Worm (Caenorhabditis elegans): ENCODE data around the gene grd-5.

Gene grd-5

ce11 chrV:8651007-8651711, 32.3 kb downstream of the grd-5 start:
- peak; percentile 87 for TF ChIP-seq jun-1 (tag; optimal IDR thresholded peaks at IDR 0.05)
- TF ChIP-seq ceh-9 (tag; optimal IDR thresholded peaks at IDR 0.05): no peak
- TF ChIP-seq elt-2 (tag; optimal IDR thresholded peaks at IDR 0.05): peak; percentile 100
- peak; percentile 33 for TF ChIP-seq lsy-12 (tag; optimal IDR thresholded peaks at IDR 0.05)
- no peak for TF ChIP-seq unc-62 (GFP tag; optimal IDR thresholded peaks at IDR 0.05)
- no peak for TF ChIP-seq sea-2 (GFP tag; optimal IDR thresholded peaks at IDR 0.05)
- TF ChIP-seq skn-1 (tag; optimal IDR thresholded peaks at IDR 0.05): peak; percentile 86
- no peak for TF ChIP-seq nhr-237 (tag; optimal IDR thresholded peaks at IDR 0.05)
- peak; percentile 75 for TF ChIP-seq pha-4 (tag; optimal IDR thresholded peaks at IDR 0.05)
- peak; percentile 100 for TF ChIP-seq pqm-1 (tag; optimal IDR thresholded peaks at IDR 0.05)

- TF ChIP-seq nhr-23 (tag; optimal IDR thresholded peaks at IDR 0.05) (peak; percentile 4), fos-1 (tag; optimal IDR thresholded peaks at IDR 0.05) (no peak), lin-39 (tag; optimal IDR thresholded peaks at IDR 0.05) (peak; percentile 77), ztf-4 (tag; optimal IDR thresholded peaks at IDR 0.05) (no peak), nhr-77 (tag; optimal IDR thresholded peaks at IDR 0.05) (no peak), egl-5 (tag; optimal IDR thresholded peaks at IDR 0.05) (no peak), aly-2 (tag; optimal IDR thresholded peaks at IDR 0.05) (no peak), elt-1 (tag; optimal IDR thresholded peaks at IDR 0.05) (peak; percentile 67), ceh-28 (tag; optimal IDR thresholded peaks at IDR 0.05) (no peak), elt-3 (tag; optimal IDR thresholded peaks at IDR 0.05) (no peak), mml-1 (tag; optimal IDR thresholded peaks at IDR 0.05) (no peak), nhr-25 (tag; optimal IDR thresholded peaks at IDR 0.05) (peak; percentile 84), zag-1 (tag; optimal IDR thresholded peaks at IDR 0.05) (no peak), ceh-16 (tag; optimal IDR thresholded peaks at IDR 0.05) (no peak), fkh-2 (tag; optimal IDR thresholded peaks at IDR 0.05) (no peak), unc-39 (tag; optimal IDR thresholded peaks at IDR 0.05) (no peak), unc-62 (GFP tag; optimal IDR thresholded peaks at IDR 0.05) (peak; percentile 65)
These were observed 33.3 kb downstream of the grd-5 start for ce11 chrV:8652177-8652576.

DNA sequence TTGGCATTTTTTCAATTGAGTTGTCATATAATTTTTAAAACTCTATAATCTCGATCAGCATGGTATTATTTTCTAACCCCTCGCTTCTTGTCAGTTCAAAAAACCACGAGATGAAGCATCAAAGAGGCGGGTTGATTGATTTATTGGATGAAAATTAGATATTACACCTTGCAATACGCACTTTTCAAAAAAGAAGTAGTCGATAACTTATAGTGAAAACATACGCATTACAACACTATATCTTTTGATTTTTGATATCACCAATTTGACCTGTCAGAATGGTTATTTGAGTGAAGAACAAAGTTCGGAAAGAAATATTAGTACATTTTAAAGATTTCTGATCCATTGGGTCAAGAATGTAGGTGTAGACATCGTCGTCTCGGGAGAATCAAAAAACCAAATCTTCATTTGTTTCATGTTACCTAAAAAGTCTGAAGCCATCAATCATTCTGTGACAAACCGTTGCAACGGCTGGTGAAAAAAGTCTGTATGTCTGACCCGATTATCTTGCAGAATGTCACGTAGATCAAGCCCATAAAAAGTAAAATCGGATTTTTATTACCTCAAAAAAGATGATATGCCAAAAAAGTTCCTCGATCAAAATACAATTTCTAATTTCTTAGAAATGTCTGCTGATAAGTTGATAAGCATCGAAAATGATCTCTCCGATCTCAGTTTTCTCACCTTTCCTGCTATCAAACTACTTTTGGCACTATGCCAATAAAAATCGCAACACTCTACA, 34.4 kb downstream of the grd-5 start:
- TF ChIP-seq pqm-1 (tag; optimal IDR thresholded peaks at IDR 0.05) (peak; percentile 71), nhr-28 (tag; optimal IDR thresholded peaks at IDR 0.05) (no peak), unc-39 (tag; optimal IDR thresholded peaks at IDR 0.05) (no peak), nhr-23 (tag; optimal IDR thresholded peaks at IDR 0.05) (peak; percentile 75), nhr-67 (tag; optimal IDR thresholded peaks at IDR 0.05) (no peak), ceh-9 (tag; optimal IDR thresholded peaks at IDR 0.05) (no peak), elt-2 (tag; optimal IDR thresholded peaks at IDR 0.05) (peak; percentile 82), nhr-237 (tag; optimal IDR thresholded peaks at IDR 0.05) (no peak), nfya-1 (tag; optimal IDR thresholded peaks at IDR 0.05; ENCODE audit: insufficient read depth) (peak; percentile 22), nhr-25 (tag; optimal IDR thresholded peaks at IDR 0.05) (peak; percentile 55), zag-1 (tag; optimal IDR thresholded peaks at IDR 0.05) (no peak), lin-15B (tag; optimal IDR thresholded peaks at IDR 0.05) (no peak), elt-3 (tag; optimal IDR thresholded peaks at IDR 0.05) (peak in 2 of 3 experiments; percentile 34 to 80), nhr-76 (tag; optimal IDR thresholded peaks at IDR 0.05) (peak; percentile 19), egl-27 (tag; optimal IDR thresholded peaks at IDR 0.05) (no peak), lin-39 (tag; optimal IDR thresholded peaks at IDR 0.05) (no peak), unc-62 (GFP tag; optimal IDR thresholded peaks at IDR 0.05) (peak; percentile 81)

ce11 chrV:8654460-8655419, 35.9 kb downstream of the grd-5 start:
- TF ChIP-seq pha-4 (tag; optimal IDR thresholded peaks at IDR 0.05) (peak; percentile 45), nhr-76 (tag; optimal IDR thresholded peaks at IDR 0.05) (peak; percentile 62), hmg-11 (tag; optimal IDR thresholded peaks at IDR 0.05) (no peak), elt-3 (tag; optimal IDR thresholded peaks at IDR 0.05) (no peak), egl-5 (tag; optimal IDR thresholded peaks at IDR 0.05) (no peak), jun-1 (tag; optimal IDR thresholded peaks at IDR 0.05) (peak; percentile 73), unc-39 (tag; optimal IDR thresholded peaks at IDR 0.05) (no peak), pqm-1 (tag; optimal IDR thresholded peaks at IDR 0.05) (peak; percentile 83), nfya-1 (tag; optimal IDR thresholded peaks at IDR 0.05; ENCODE audit: insufficient read depth) (peak; percentile 18), lin-39 (tag; optimal IDR thresholded peaks at IDR 0.05) (peak; percentile 26), elt-2 (tag; optimal IDR thresholded peaks at IDR 0.05) (peak; percentile 90)

All from whole organism, L3 larva.